Worm (Caenorhabditis elegans) whole organism, L2 larva: ENCODE measurements around the gene F17C11.11.

Source experiments
- C34F6.9 ChIP-seq: fragments of 150-350 bp; optimal IDR thresholded peaks from 2 replicates; lab custom pipeline; 2014; ENCODE audit warnings: missing biosample characterization, missing genetic modification characterization
- F13H6.1 ChIP-seq: sonication (generic microtip); optimal IDR thresholded peaks from 2 replicates; lab custom pipeline; 2016; ENCODE audit warnings: missing genetic modification characterization, missing compliant biosample characterization
- R02D3.7 ChIP-seq: fragments of 150-350 bp; optimal IDR thresholded peaks from 2 replicates; lab custom pipeline; 2014; ENCODE audit warnings: missing biosample characterization, missing genetic modification characterization
- Y55F3AM.14 ChIP-seq: fragments of 200-800 bp; sonication (Bioruptor generic); optimal IDR thresholded peaks from 2 replicates; lab custom pipeline; 2018; ENCODE audit warnings: mild to moderate bottlenecking, missing genetic modification characterization, missing compliant biosample characterization
- alr-1 ChIP-seq: fragments of 150-350 bp; optimal IDR thresholded peaks from 2 replicates; lab custom pipeline; 2014; ENCODE audit warnings: missing biosample characterization, missing genetic modification characterization
- aly-2 ChIP-seq: fragments of 150-350 bp; optimal IDR thresholded peaks from 2 replicates; lab custom pipeline; 2014; ENCODE audit warnings: missing biosample characterization, missing genetic modification characterization
- ama-1 ChIP-seq: fragments of 150-350 bp; optimal IDR thresholded peaks from 2 replicates; lab custom pipeline; 2018; ENCODE audit warnings: inconsistent platforms
- ceh-16 ChIP-seq: fragments of 150-350 bp; optimal IDR thresholded peaks from 2 replicates; lab custom pipeline; 2014; ENCODE audit warnings: missing biosample characterization, missing genetic modification characterization
- crh-2 ChIP-seq: sonication (generic microtip); optimal IDR thresholded peaks from 2 replicates; lab custom pipeline; 2017; ENCODE audit warnings: missing biosample characterization, missing genetic modification characterization
- dmd-4 ChIP-seq: sonication (generic microtip); optimal IDR thresholded peaks from 2 replicates; lab custom pipeline; 2017; ENCODE audit warnings: missing biosample characterization, missing genetic modification characterization
- elt-1 ChIP-seq: fragments of 150-350 bp; optimal IDR thresholded peaks from 2 replicates; lab custom pipeline; 2014; ENCODE audit warnings: missing biosample characterization, missing genetic modification characterization
- fos-1 ChIP-seq: fragments of 150-350 bp; optimal IDR thresholded peaks from 2 replicates; lab custom pipeline; 2014; ENCODE audit warnings: missing biosample characterization, missing genetic modification characterization
- gmeb-1 ChIP-seq: fragments of 150-350 bp; optimal IDR thresholded peaks from 2 replicates; lab custom pipeline; 2014; ENCODE audit warnings: missing biosample characterization, missing genetic modification characterization
- lin-11 ChIP-seq: fragments of 150-350 bp; sonication (generic microtip); optimal IDR thresholded peaks from 2 replicates; lab custom pipeline; 2014; ENCODE audit warnings: missing biosample characterization, missing genetic modification characterization, inconsistent platforms, mixed read lengths
- lin-13 ChIP-seq: fragments of 150-350 bp; optimal IDR thresholded peaks from 2 replicates; lab custom pipeline; 2014; ENCODE audit warnings: missing biosample characterization, missing genetic modification reagents, missing genetic modification characterization
- lin-39 ChIP-seq: fragments of 150-350 bp; optimal IDR thresholded peaks from 2 replicates; lab custom pipeline; 2014; ENCODE audit warnings: missing biosample characterization, missing genetic modification reagents, missing genetic modification characterization
- lsy-2 ChIP-seq, 2 experiments: fragments of 150-350 bp in 1 of 2; sonication (generic microtip) in 1 of 2; optimal IDR thresholded peaks; 2 replicates each; lab custom pipeline; 2014 to 2017; ENCODE audit warnings: missing biosample characterization in 2 of 2, missing genetic modification characterization in 2 of 2
- mab-5 ChIP-seq: fragments of 150-350 bp; optimal IDR thresholded peaks from 2 replicates; lab custom pipeline; 2014; ENCODE audit warnings: missing biosample characterization, missing genetic modification characterization
- mbf-1 ChIP-seq: sonication (generic microtip); optimal IDR thresholded peaks from 2 replicates; lab custom pipeline; 2017; ENCODE audit warnings: missing biosample characterization, missing genetic modification characterization
- mdl-1 ChIP-seq, 2 experiments: fragments of 150-350 bp in 1 of 2; sonication (generic microtip) in 1 of 2; optimal IDR thresholded peaks; 2 replicates each; lab custom pipeline; 2017; ENCODE audit warnings: missing biosample characterization in 2 of 2, missing genetic modification characterization in 2 of 2
- nhr-11 ChIP-seq: fragments of 150-350 bp; optimal IDR thresholded peaks from 2 replicates; lab custom pipeline; 2014; ENCODE audit warnings: missing biosample characterization, missing genetic modification characterization
- nhr-12 ChIP-seq: fragments of 150-350 bp; optimal IDR thresholded peaks from 2 replicates; lab custom pipeline; 2014; ENCODE audit warnings: missing biosample characterization, missing genetic modification characterization
- nhr-129 ChIP-seq: fragments of 150-350 bp; optimal IDR thresholded peaks from 2 replicates; lab custom pipeline; 2014; ENCODE audit warnings: missing biosample characterization, missing genetic modification characterization
- nhr-21 ChIP-seq: fragments of 150-350 bp; optimal IDR thresholded peaks from 2 replicates; lab custom pipeline; 2014; ENCODE audit warnings: missing biosample characterization, missing genetic modification characterization
- nhr-23 ChIP-seq: fragments of 150-350 bp; optimal IDR thresholded peaks from 2 replicates; lab custom pipeline; 2014; ENCODE audit warnings: missing biosample characterization, missing genetic modification reagents, missing genetic modification characterization
- nhr-237 ChIP-seq: fragments of 150-350 bp; optimal IDR thresholded peaks from 2 replicates; lab custom pipeline; 2014; ENCODE audit warnings: missing biosample characterization, missing genetic modification characterization
- nhr-25 ChIP-seq: fragments of 150-350 bp; sonication (generic microtip); optimal IDR thresholded peaks from 3 replicates; lab custom pipeline; 2014; ENCODE audit warnings: missing biosample characterization, missing genetic modification characterization
- nhr-6 ChIP-seq: fragments of 150-350 bp; optimal IDR thresholded peaks from 2 replicates; lab custom pipeline; 2014; ENCODE audit warnings: missing biosample characterization, missing genetic modification characterization
- nhr-77 ChIP-seq: fragments of 150-350 bp; optimal IDR thresholded peaks from 2 replicates; lab custom pipeline; 2014; ENCODE audit warnings: missing biosample characterization, missing genetic modification characterization
- peb-1 ChIP-seq: fragments of 150-350 bp; optimal IDR thresholded peaks from 2 replicates; lab custom pipeline; 2014; ENCODE audit warnings: missing biosample characterization, missing genetic modification characterization
- skn-1 ChIP-seq: sonication (generic microtip); optimal IDR thresholded peaks from 2 replicates; lab custom pipeline; 2017; ENCODE audit warnings: missing biosample characterization, missing genetic modification characterization
- sma-9 ChIP-seq, 2 experiments: fragments of 150-350 bp in 1 of 2; sonication (generic microtip) in 1 of 2; optimal IDR thresholded peaks; 2 replicates each; lab custom pipeline; 2014 to 2016; ENCODE audit warnings: missing genetic modification characterization in 2 of 2, mild to moderate bottlenecking in 1 of 2, missing biosample characterization in 1 of 2, missing compliant biosample characterization in 1 of 2, missing genetic modification reagents in 1 of 2, moderate library complexity in 1 of 2
- snpc-4 ChIP-seq: fragments of 150-350 bp; optimal IDR thresholded peaks from 2 replicates; lab custom pipeline; 2014; ENCODE audit warnings: missing biosample characterization, missing genetic modification characterization
- unc-62 ChIP-seq: fragments of 150-350 bp; optimal IDR thresholded peaks from 2 replicates; lab custom pipeline; 2014; ENCODE audit warnings: missing biosample characterization, missing genetic modification reagents, missing genetic modification characterization
- zag-1 ChIP-seq: fragments of 150-350 bp; optimal IDR thresholded peaks from 2 replicates; lab custom pipeline; 2014; ENCODE audit warnings: missing biosample characterization, missing genetic modification characterization
- ztf-1 ChIP-seq: fragments of 200-800 bp; sonication (Bioruptor generic); conservative IDR thresholded peaks from 2 replicates; pipeline ENCODE4 v1.3.6; 2022; ENCODE audit warnings: missing genetic modification characterization, missing compliant biosample characterization
- ztf-11 ChIP-seq: sonication (generic microtip); optimal IDR thresholded peaks from 2 replicates; lab custom pipeline; 2017; ENCODE audit warnings: missing biosample characterization, missing genetic modification characterization
- ztf-4 ChIP-seq: fragments of 150-350 bp; optimal IDR thresholded peaks from 2 replicates; lab custom pipeline; 2014; ENCODE audit warnings: missing biosample characterization, missing genetic modification characterization

Gene F17C11.11

ce11 chrV:10938739-10939138 lies at the start of gene F17C11.11:
TSS of gene F17C11.11 (minus strand) at chrV:10938817.
- TF ChIP-seq zag-1 (tag; lab: Kevin White, UChicago) = no peak
- peak; percentile 28 for TF ChIP-seq C34F6.9 (tag; lab: Kevin White, UChicago)
- peak; percentile 68 for TF ChIP-seq sma-9 (GFP tag; optimal IDR thresholded peaks at IDR 0.05; lab: Kevin White, UChicago)
- TF ChIP-seq sma-9 (tag; optimal IDR thresholded peaks at IDR 0.05; lab: Kevin White, UChicago) = no peak
- no peak for TF ChIP-seq nhr-23 (tag; lab: Kevin White, UChicago)
- TF ChIP-seq F13H6.1 = peak; percentile 26
- TF ChIP-seq fos-1 = peak; percentile 58
- TF ChIP-seq nhr-129 = peak; percentile 99
- peak; percentile 47 for TF ChIP-seq crh-2
- no peak for TF ChIP-seq nhr-77 (tag; lab: Kevin White, UChicago)
- no peak for TF ChIP-seq peb-1 (tag; lab: Kevin White, UChicago)
- TF ChIP-seq nhr-21 (tag; lab: Kevin White, UChicago) = peak; percentile 20
- TF ChIP-seq gmeb-1 (tag; lab: Kevin White, UChicago) = peak; percentile 23
- TF ChIP-seq, all 48 proteins: peak for 8

ce11 chrV:10981113-10981512 lies 42.5 kb upstream of the F17C11.11 start, which contains the start of gene fig-1:
TSS of gene fig-1 (minus strand) at chrV:10981213.
- TF ChIP-seq nhr-77 (tag; lab: Kevin White, UChicago) = no peak
- TF ChIP-seq alr-1 (tag; lab: Kevin White, UChicago) = no peak
- no peak for TF ChIP-seq nhr-25 (tag; lab: Kevin White, UChicago)

- TF ChIP-seq ztf-11 (tag; lab: Kevin White, UChicago) = no peak
- TF ChIP-seq dmd-4 = no peak
- no peak for TF ChIP-seq ceh-16
- no peak for TF ChIP-seq elt-1 (tag; lab: Kevin White, UChicago)
- TF ChIP-seq lsy-2 (tag; optimal IDR thresholded peaks at IDR 0.05; lab: Kevin White, UChicago) = no peak
- TF ChIP-seq mbf-1 = no peak
- no peak for TF ChIP-seq nhr-6 (tag; lab: Kevin White, UChicago)
- no peak for TF ChIP-seq nhr-12
- TF ChIP-seq mab-5 = no peak
- no peak for TF ChIP-seq unc-62 (GFP tag; lab: Kevin White, UChicago)
- no peak for TF ChIP-seq skn-1 (tag; lab: Kevin White, UChicago)
- TF ChIP-seq mdl-1 (tag; optimal IDR thresholded peaks at IDR 0.05; lab: Kevin White, UChicago) = no peak
- no peak for TF ChIP-seq Y55F3AM.14 (GFP tag; lab: Kevin White, UChicago)
- no peak for TF ChIP-seq alr-1 (tag; lab: Kevin White, UChicago)
- no peak for TF ChIP-seq nhr-11 (tag; lab: Kevin White, UChicago)
- no peak for TF ChIP-seq R02D3.7
- no peak for TF ChIP-seq lin-11 (tag; lab: Kevin White, UChicago)
- no peak for TF ChIP-seq nhr-23 (tag; lab: Kevin White, UChicago)
Measured at ce11 chrV:10975091-10975490, 36.5 kb upstream of the F17C11.11 start.

ce11 chrV:10970930-10971329 lies 32.3 kb upstream of the F17C11.11 start:
- TF ChIP-seq lin-13 (GFP tag; lab: Kevin White, UChicago) (no peak), crh-2 (no peak), aly-2 (tag; lab: Kevin White, UChicago) (no peak), gmeb-1 (tag; lab: Kevin White, UChicago) (no peak), nhr-21 (tag; lab: Kevin White, UChicago) (no peak), ztf-11 (tag; lab: Kevin White, UChicago) (no peak), snpc-4 (tag; lab: Kevin White, UChicago) (no peak)

- TF ChIP-seq ztf-1 = no peak
- TF ChIP-seq C34F6.9 (tag; lab: Kevin White, UChicago) = no peak
- no peak for TF ChIP-seq nhr-237
- no peak for TF ChIP-seq ztf-4 (tag; lab: Kevin White, UChicago)
- TF ChIP-seq unc-62 (GFP tag; lab: Kevin White, UChicago) = no peak
- no peak for TF ChIP-seq ztf-11 (tag; lab: Kevin White, UChicago)
- no peak for TF ChIP-seq lin-11 (tag; lab: Kevin White, UChicago)
- TF ChIP-seq ama-1 (lab: Kevin White, UChicago) = no peak
- TF ChIP-seq gmeb-1 (tag; lab: Kevin White, UChicago) = no peak
- no peak for TF ChIP-seq dmd-4
- TF ChIP-seq alr-1 (tag; lab: Kevin White, UChicago) = no peak
- no peak for TF ChIP-seq lin-39
- TF ChIP-seq lin-13 (GFP tag; lab: Kevin White, UChicago) = no peak
- TF ChIP-seq, all 48 proteins: peak for 0
Measured at ce11 chrV:10970070-10970469, 31.5 kb upstream of the F17C11.11 start, which contains the start of gene F17C11.22. TSS of gene F17C11.22 (minus strand) at chrV:10970170.
